Worm (Caenorhabditis elegans): Measurements from ENCODE around the gene Y49E10.4.

Gene Y49E10.4

DNA sequence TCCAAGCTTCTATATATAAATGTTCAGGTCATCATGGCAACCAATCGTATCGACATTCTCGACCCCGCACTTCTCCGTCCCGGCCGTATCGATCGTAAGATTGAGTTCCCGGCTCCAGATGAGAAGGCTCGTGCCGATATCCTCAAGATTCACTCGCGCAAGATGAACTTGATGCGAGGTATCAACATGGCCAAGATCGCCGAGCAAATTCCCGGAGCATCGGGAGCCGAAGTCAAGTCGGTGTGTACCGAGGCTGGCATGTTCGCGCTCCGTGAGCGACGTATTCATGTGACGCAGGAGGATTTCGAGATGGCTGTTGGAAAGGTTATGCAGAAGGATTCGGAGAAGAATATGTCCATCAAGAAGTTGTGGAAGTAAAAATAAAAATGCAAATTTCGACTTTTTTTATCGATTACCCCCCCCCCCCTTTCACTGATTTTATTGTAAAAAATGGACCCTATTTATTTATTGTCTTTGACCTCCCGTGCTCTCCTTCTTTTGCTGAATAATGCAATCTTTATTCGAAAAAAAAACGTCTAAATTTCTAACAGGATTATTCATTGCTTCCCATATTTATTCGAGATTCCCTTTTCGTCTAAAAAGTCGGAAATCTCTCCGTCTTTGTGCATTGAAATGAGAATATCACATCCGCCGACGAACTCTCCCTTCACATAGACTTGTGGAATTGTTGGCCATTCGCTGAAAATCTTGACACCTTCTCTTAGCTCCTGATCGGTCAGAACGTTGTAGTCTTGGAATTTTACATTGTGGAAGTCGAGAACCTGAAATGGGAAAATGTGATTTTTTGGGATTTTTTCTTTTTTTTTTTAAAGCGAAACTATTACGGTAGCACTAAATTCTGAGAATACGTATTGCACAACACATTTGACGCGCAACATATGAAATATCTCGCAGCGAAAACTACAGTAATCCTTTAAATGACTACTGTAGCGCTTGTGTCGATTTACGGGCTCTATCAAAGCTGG is 11.2 kb downstream of the Y49E10.4 start:
- TF ChIP-seq B0336.3 (GFP tag; IDR thresholded peaks at IDR 0.05) (peak; percentile 53; the same call in 1 of the 2 replicates), F37B4.10 (GFP tag; IDR thresholded peaks at IDR 0.05) (0 out of 2 replicates have a peak, but pooled peaks have one; percentile 23), somi-1 (GFP tag; optimal IDR thresholded peaks at IDR 0.05) (no peak), cebp-1 (GFP tag; IDR thresholded peaks at IDR 0.05) (no peak), cebp-1 (tag; optimal IDR thresholded peaks at IDR 0.05) (peak; percentile 20), Y53G8AR.9 (GFP tag; conservative IDR thresholded peaks at IDR 0.05) (peak; percentile 43; the same call in 1 of the 2 replicates), ceh-40 (GFP tag; IDR thresholded peaks at IDR 0.05) (no peak), lin-26 (GFP tag; IDR thresholded peaks at IDR 0.05) (0 out of 2 replicates have a peak, but pooled peaks have one; percentile 16), F52B5.7 (tag; optimal IDR thresholded peaks at IDR 0.05) (peak; percentile 31), F49E8.2 (tag; optimal IDR thresholded peaks at IDR 0.05; ENCODE audit: insufficient read depth) (peak; percentile 60), mcd-1 (GFP tag; IDR thresholded peaks at IDR 0.05) (peak; percentile 7; the same call in 1 of the 2 replicates), zfh-2 (GFP tag; conservative IDR thresholded peaks at IDR 0.05) (peak; percentile 63), ekl-4 (GFP tag; IDR thresholded peaks at IDR 0.05) (peak; percentile 61), hsf-1 (GFP tag; IDR thresholded peaks at IDR 0.05) (peak; percentile 65), ama-1 (optimal IDR thresholded peaks at IDR 0.05) (no peak), ama-1 (GFP tag; optimal IDR thresholded peaks at IDR 0.05) (peak in 1 of 2 experiments; percentile 46), ztf-25 (GFP tag; IDR thresholded peaks at IDR 0.05) (0 out of 2 replicates have a peak, but pooled peaks have one; percentile 13), madf-6 (GFP tag; IDR thresholded peaks at IDR 0.05) (peak; percentile 43; the same call in 1 of the 2 replicates), fkh-3 (tag; optimal IDR thresholded peaks at IDR 0.05) (peak; percentile 65), lsy-27 (tag; optimal IDR thresholded peaks at IDR 0.05; ENCODE audit: borderline replicate concordance, insufficient read depth) (no peak), him-1 (tag; optimal IDR thresholded peaks at IDR 0.05) (peak; percentile 48), pbrm-1 (GFP tag; IDR thresholded peaks at IDR 0.05) (peak; percentile 15; the same call in 1 of the 2 replicates), dpl-1 (GFP tag; optimal IDR thresholded peaks at IDR 0.05) (peak; percentile 1), F23B12.7 (tag; optimal IDR thresholded peaks at IDR 0.05; ENCODE audit: insufficient read depth) (no peak), die-1 (tag; optimal IDR thresholded peaks at IDR 0.05) (peak; percentile 3), egrh-3 (GFP tag; IDR thresholded peaks at IDR 0.05) (0 out of 2 replicates have a peak, but pooled peaks have one; percentile 8), madf-3 (GFP tag; IDR thresholded peaks at IDR 0.05) (peak; percentile 76), repo-1 (tag; optimal IDR thresholded peaks at IDR 0.05) (no peak), Y67H2A.10 (GFP tag; conservative IDR thresholded peaks at IDR 0.05) (no peak)

- TF ChIP-seq K12H6.12 (tag; optimal IDR thresholded peaks at IDR 0.05): no peak
- TF ChIP-seq gei-17 (GFP tag; optimal IDR thresholded peaks at IDR 0.05): no peak
- no peak for TF ChIP-seq hlh-26 (GFP tag; conservative IDR thresholded peaks at IDR 0.05)
- TF ChIP-seq tbp1 (GFP tag; optimal IDR thresholded peaks at IDR 0.05): peak; percentile 18
- TF ChIP-seq zim-3 (tag; optimal IDR thresholded peaks at IDR 0.05): no peak
- TF ChIP-seq T26A5.8 (tag; optimal IDR thresholded peaks at IDR 0.05): no peak
- no peak for TF ChIP-seq ets-4 (GFP tag; optimal IDR thresholded peaks at IDR 0.05)
- TF ChIP-seq nhr-80 (tag; optimal IDR thresholded peaks at IDR 0.05): no peak
- TF ChIP-seq F49E8.2 (tag; optimal IDR thresholded peaks at IDR 0.05; ENCODE audit: insufficient read depth): no peak
- no peak for TF ChIP-seq hmg-20 (GFP tag; IDR thresholded peaks at IDR 0.05)
- TF ChIP-seq Y53G8AR.9 (GFP tag; conservative IDR thresholded peaks at IDR 0.05): no peak
- TF ChIP-seq ceh-27 (GFP tag; optimal IDR thresholded peaks at IDR 0.05): no peak
- TF ChIP-seq egrh-3 (GFP tag; IDR thresholded peaks at IDR 0.05): no peak
- TF ChIP-seq snpc-3.4 (tag; optimal IDR thresholded peaks at IDR 0.05): peak; percentile 50
- no peak for TF ChIP-seq die-1 (tag; optimal IDR thresholded peaks at IDR 0.05)
- no peak for TF ChIP-seq sea-2 (GFP tag; IDR thresholded peaks at IDR 0.05)
- TF ChIP-seq rcor-1 (GFP tag; IDR thresholded peaks at IDR 0.05): no peak
- no peak for TF ChIP-seq ztf-3 (GFP tag; optimal IDR thresholded peaks at IDR 0.05)
- no peak for TF ChIP-seq madf-3 (GFP tag; IDR thresholded peaks at IDR 0.05)
- TF ChIP-seq attf-5 (GFP tag; optimal IDR thresholded peaks at IDR 0.05): no peak
- peak; percentile 21 for TF ChIP-seq snpc-1.1 (tag; optimal IDR thresholded peaks at IDR 0.05; ENCODE audit: insufficient read depth)
- peak; percentile 68 for TF ChIP-seq lin-54 (GFP tag; optimal IDR thresholded peaks at IDR 0.05)
Measured at ce11 chrIII:12370011-12370506, 13.6 kb downstream of the Y49E10.4 start, which contains the start of gene rpt-6. TSS of gene rpt-6 (plus strand) at chrIII:12370456.
